Worm (Caenorhabditis elegans): Measurements from ENCODE around the gene acr-14.

acr-14 gene

DNA sequence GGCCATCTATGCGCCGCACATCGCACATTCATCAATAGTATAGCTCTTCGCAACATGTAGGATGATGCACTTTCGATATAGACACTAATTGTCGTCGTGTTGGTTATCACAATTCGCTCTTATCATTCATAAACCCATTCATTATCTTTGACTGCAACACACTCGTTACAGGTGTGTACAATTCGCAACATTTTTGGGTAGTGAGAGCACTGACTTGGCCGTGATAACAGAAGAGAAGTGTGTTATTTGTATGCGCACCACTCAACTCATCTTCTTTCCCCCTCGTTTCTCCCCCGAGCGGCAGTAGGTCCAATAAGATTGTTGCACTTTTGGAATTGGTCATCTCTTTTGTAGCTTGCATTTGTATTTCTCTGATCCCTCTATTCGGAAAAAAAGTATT is 49.7 kb downstream of the acr-14 start (continued):
- TF ChIP-seq mes-2 (tag; optimal IDR thresholded peaks at IDR 0.05; ENCODE audit: poor library complexity, severe bottlenecking) (peak; percentile 54), nhr-28 (tag; optimal IDR thresholded peaks at IDR 0.05) (peak; percentile 96), lin-38 (GFP tag; IDR thresholded peaks at IDR 0.05) (no peak), F44E2.7 (GFP tag; IDR thresholded peaks at IDR 0.05) (no peak), cey-2 (tag; optimal IDR thresholded peaks at IDR 0.05; ENCODE audit: borderline replicate concordance, insufficient read depth) (no peak)

DNA sequence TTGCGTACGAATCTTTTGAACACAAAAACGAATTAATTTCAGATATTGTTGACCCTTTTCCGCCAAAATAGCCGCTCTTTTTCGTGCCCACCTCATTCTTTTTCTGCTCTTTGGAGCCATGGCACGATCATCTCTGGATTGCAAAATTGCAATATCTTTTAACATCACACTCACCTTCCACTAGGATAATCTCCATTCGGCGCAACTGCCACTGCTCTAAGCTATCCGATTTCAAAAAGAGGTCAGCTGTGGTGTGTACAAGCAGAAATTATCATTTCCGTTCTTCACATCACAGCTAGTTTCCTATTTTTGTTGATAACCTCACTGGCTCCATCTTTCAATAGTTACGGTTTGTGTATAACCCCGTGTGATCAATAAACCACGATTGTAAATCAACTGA is 50.4 kb downstream of the acr-14 start:
- no peak for TF ChIP-seq nhr-6 (tag; optimal IDR thresholded peaks at IDR 0.05)
- TF ChIP-seq aha-1 (tag), result peak; percentile 82
- no peak for TF ChIP-seq daf-16 (GFP tag; optimal IDR thresholded peaks at IDR 0.05)
- peak; percentile 5 for TF ChIP-seq daf-16 (tag; optimal IDR thresholded peaks at IDR 0.05)
- TF ChIP-seq nhr-41 (GFP tag; IDR thresholded peaks at IDR 0.05), result no peak
- no peak for TF ChIP-seq lin-29 (GFP tag; IDR thresholded peaks at IDR 0.05)
- TF ChIP-seq nhr-111 (GFP tag; optimal IDR thresholded peaks at IDR 0.05), result no peak
- TF ChIP-seq unc-62 (GFP tag; optimal IDR thresholded peaks at IDR 0.05 in 1 of 2), result no peak
- no peak for TF ChIP-seq unc-62 (tag; optimal IDR thresholded peaks at IDR 0.05)
- no peak for TF ChIP-seq tag-97 (GFP tag; IDR thresholded peaks at IDR 0.05)
- no peak for TF ChIP-seq duxl-1 (tag; optimal IDR thresholded peaks at IDR 0.05; ENCODE audit: poor library complexity)

DNA sequence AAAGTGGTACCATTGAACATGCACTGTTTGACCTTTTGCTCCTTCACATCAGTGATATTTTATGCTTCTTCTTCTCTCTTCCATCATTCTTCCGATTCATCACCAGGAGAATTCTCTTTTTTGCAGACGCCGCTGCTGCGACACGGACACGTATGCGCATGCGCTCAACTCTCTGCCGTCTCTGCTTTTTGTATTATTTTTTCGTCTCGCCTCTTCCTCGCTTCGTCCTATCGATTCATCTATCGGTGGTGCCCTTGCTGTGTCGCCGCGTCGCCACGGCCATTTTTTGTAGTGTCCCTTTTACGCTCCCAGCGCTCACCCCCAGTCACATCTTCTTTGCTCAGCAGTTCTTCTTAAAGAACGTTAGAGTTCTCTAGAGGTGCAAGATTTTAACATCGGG is 50.9 kb downstream of the acr-14 start:
- TF ChIP-seq ces-1 (GFP tag; optimal IDR thresholded peaks at IDR 0.05) (no peak), aly-2 (tag; optimal IDR thresholded peaks at IDR 0.05) (no peak), dmd-6 (GFP tag; IDR thresholded peaks at IDR 0.05) (peak; percentile 59; the same call in 1 of the 2 replicates), rbr-2 (tag; optimal IDR thresholded peaks at IDR 0.05) (peak; percentile 60), lsy-2 (tag; optimal IDR thresholded peaks at IDR 0.05) (peak; percentile 59 to 75), pha-4 (GFP tag; IDR thresholded peaks at IDR 0.05) (0 out of 2 replicates have a peak, but pooled peaks have one; percentile 42), pha-4 (tag; optimal IDR thresholded peaks at IDR 0.05) (no peak), lir-3 (tag; optimal IDR thresholded peaks at IDR 0.05) (no peak), jun-1 (tag; optimal IDR thresholded peaks at IDR 0.05) (no peak), Y75B8A.6 (GFP tag; IDR thresholded peaks at IDR 0.05) (no peak), dmd-9 (GFP tag; IDR thresholded peaks at IDR 0.05) (no peak), zip-11 (GFP tag; IDR thresholded peaks at IDR 0.05) (no peak), D1046.2 (GFP tag; IDR thresholded peaks at IDR 0.05) (no peak), F44E2.7 (GFP tag; IDR thresholded peaks at IDR 0.05) (no peak), zip-2 (tag; optimal IDR thresholded peaks at IDR 0.05) (no peak), spr-3 (GFP tag; optimal IDR thresholded peaks at IDR 0.05) (no peak), R02D3.7 (tag; optimal IDR thresholded peaks at IDR 0.05) (no peak), mep-1 (tag; optimal IDR thresholded peaks at IDR 0.05) (peak; percentile 64), ceh-28 (tag; optimal IDR thresholded peaks at IDR 0.05) (peak; percentile 32), daf-16 (GFP tag; optimal IDR thresholded peaks at IDR 0.05) (no peak), daf-16 (tag; optimal IDR thresholded peaks at IDR 0.05) (peak; percentile 25), ama-1 (optimal IDR thresholded peaks at IDR 0.05) (no peak), F26F4.8 (GFP tag; conservative IDR thresholded peaks at IDR 0.05) (no peak), mxl-2 (GFP tag; conservative IDR thresholded peaks at IDR 0.05) (no peak), zfp-3 (GFP tag; conservative IDR thresholded peaks at IDR 0.05) (no peak), F37D6.2 (tag; optimal IDR thresholded peaks at IDR 0.05) (no peak), lin-15B (tag; optimal IDR thresholded peaks at IDR 0.05) (no peak), hlh-30 (tag; optimal IDR thresholded peaks at IDR 0.05; ENCODE audit: insufficient read depth) (peak; percentile 59), snpc-1.2 (GFP tag; IDR thresholded peaks at IDR 0.05) (no peak), ctbp-1 (GFP tag; IDR thresholded peaks at IDR 0.05) (peak; percentile 70), lin-38 (GFP tag; IDR thresholded peaks at IDR 0.05) (peak; percentile 54), aha-1 (tag) (peak; percentile 82), hmg-1.1 (GFP tag; IDR thresholded peaks at IDR 0.05) (peak; percentile 76), lim-7 (GFP tag; IDR thresholded peaks at IDR 0.05) (no peak), egl-27 (tag; optimal IDR thresholded peaks at IDR 0.05) (no peak), lin-39 (tag; optimal IDR thresholded peaks at IDR 0.05) (no peak), madf-5 (GFP tag; IDR thresholded peaks at IDR 0.05) (no peak), nhr-28 (tag; optimal IDR thresholded peaks at IDR 0.05) (peak; percentile 58), cey-2 (tag; optimal IDR thresholded peaks at IDR 0.05; ENCODE audit: borderline replicate concordance, insufficient read depth) (no peak), ztf-7 (tag; optimal IDR thresholded peaks at IDR 0.05) (no peak)

All from whole organism, L4 larva.